Fruit fly (Drosophila melanogaster) whole organism, embryonic: Measurements from ENCODE around the gene NFAT.

Source experiments
- Atf6 ChIP-seq: fragments of 200-800 bp; sonication (Bioruptor generic); IDR thresholded peaks from 2 replicates; pipeline ENCODE4 v1.3.6; 2022; ENCODE audit warnings: missing biosample characterization, missing genetic modification characterization
- Bgb ChIP-seq: fragments of 200-800 bp; sonication (Bioruptor generic); IDR thresholded peaks from 2 replicates; pipeline ENCODE4 v1.3.6; 2022; ENCODE audit warnings: missing biosample characterization, missing genetic modification characterization; ENCODE audit not compliant: partially characterized antibody
- CG10209 ChIP-seq: fragments of 200-800 bp; sonication (Bioruptor generic); optimal IDR thresholded peaks from 3 replicates; lab custom pipeline; 2017; ENCODE audit warnings: missing biosample characterization, mild to moderate bottlenecking, missing genetic modification characterization, missing genetic modification reagents
- CG10274 ChIP-seq: fragments of 200-800 bp; sonication (Bioruptor generic); optimal IDR thresholded peaks from 3 replicates; lab custom pipeline; 2017; ENCODE audit warnings: missing biosample characterization, mild to moderate bottlenecking, missing genetic modification characterization
- CG10462 ChIP-seq: fragments of 200-800 bp; sonication (Bioruptor generic); optimal IDR thresholded peaks from 2 replicates; lab custom pipeline; 2016; ENCODE audit warnings: missing biosample characterization, missing genetic modification characterization
- CG11695 ChIP-seq: fragments of 200-800 bp; sonication (Bioruptor generic); IDR thresholded peaks from 3 replicates; pipeline ENCODE4 v1.3.6; 2022; ENCODE audit warnings: missing biosample characterization, missing genetic modification characterization
- CG13296 ChIP-seq: fragments of 200-800 bp; sonication (Bioruptor generic); optimal IDR thresholded peaks from 3 replicates; lab custom pipeline; 2018; ENCODE audit warnings: missing biosample characterization, mild to moderate bottlenecking, missing genetic modification characterization
- CG13775 ChIP-seq: fragments of 200-800 bp; sonication (Bioruptor generic); optimal IDR thresholded peaks from 3 replicates; lab custom pipeline; 2017; ENCODE audit warnings: missing biosample characterization, mild to moderate bottlenecking, missing genetic modification characterization
- CG13894 ChIP-seq: fragments of 200-800 bp; sonication (Bioruptor generic); optimal IDR thresholded peaks from 3 replicates; lab custom pipeline; 2018; ENCODE audit warnings: missing biosample characterization, mild to moderate bottlenecking, missing genetic modification characterization, moderate library complexity
- CG15514 ChIP-seq: fragments of 200-800 bp; sonication (Bioruptor generic); optimal IDR thresholded peaks from 3 replicates; lab custom pipeline; 2017; ENCODE audit warnings: missing biosample characterization, missing genetic modification characterization, mild to moderate bottlenecking, moderate library complexity, missing genetic modification reagents
- CG1603 ChIP-seq: fragments of 200-800 bp; sonication (Bioruptor generic); optimal IDR thresholded peaks from 2 replicates; lab custom pipeline; 2019; ENCODE audit warnings: missing biosample characterization, mild to moderate bottlenecking, missing genetic modification characterization, moderate library complexity
- CG17328 ChIP-seq: fragments of 200-800 bp; sonication (Bioruptor generic); IDR thresholded peaks from 2 replicates; pipeline ENCODE4 v1.3.6; 2022; ENCODE audit warnings: missing biosample characterization, missing genetic modification characterization
- CG2678 ChIP-seq: fragments of 200-800 bp; sonication (Bioruptor generic); optimal IDR thresholded peaks from 3 replicates; lab custom pipeline; 2019; ENCODE audit warnings: missing biosample characterization, mild to moderate bottlenecking, missing genetic modification characterization, moderate library complexity
- CG30403 ChIP-seq: fragments of 200-800 bp; sonication (Bioruptor generic); optimal IDR thresholded peaks from 3 replicates; lab custom pipeline; 2016; ENCODE audit warnings: missing biosample characterization, missing genetic modification characterization
- CG31388 ChIP-seq: fragments of 200-800 bp; sonication (Bioruptor generic); optimal IDR thresholded peaks from 2 replicates; lab custom pipeline; 2016; ENCODE audit warnings: missing biosample characterization, missing genetic modification characterization
- CG43689 ChIP-seq: fragments of 200-800 bp; sonication (Bioruptor generic); IDR thresholded peaks from 2 replicates; pipeline ENCODE4 v1.3.6; 2022; ENCODE audit warnings: missing biosample characterization, missing genetic modification characterization
- CG4404 ChIP-seq: fragments of 200-800 bp; sonication (Bioruptor generic); IDR thresholded peaks from 2 replicates; pipeline ENCODE4 v1.3.6; 2022; ENCODE audit warnings: missing biosample characterization, missing genetic modification characterization
- CG4707 ChIP-seq: fragments of 200-800 bp; sonication (Bioruptor generic); optimal IDR thresholded peaks from 2 replicates; lab custom pipeline; 2018; ENCODE audit warnings: missing biosample characterization, mild to moderate bottlenecking, missing genetic modification characterization, moderate library complexity
- CG6272 ChIP-seq: fragments of 200-800 bp; sonication (Bioruptor generic); IDR thresholded peaks from 2 replicates; pipeline ENCODE4 v1.3.6; 2022; ENCODE audit warnings: missing biosample characterization, missing genetic modification characterization
- CG7271 ChIP-seq: fragments of 200-800 bp; sonication (Bioruptor generic); optimal IDR thresholded peaks from 2 replicates; lab custom pipeline; 2018; ENCODE audit warnings: missing biosample characterization, mild to moderate bottlenecking, missing genetic modification characterization, moderate library complexity
- CG7357 ChIP-seq: fragments of 200-800 bp; sonication (Bioruptor generic); IDR thresholded peaks from 3 replicates; pipeline ENCODE4 v1.3.6; 2022; ENCODE audit warnings: missing biosample characterization, missing genetic modification characterization
- CG8089 ChIP-seq: fragments of 200-800 bp; sonication (Bioruptor generic); optimal IDR thresholded peaks from 3 replicates; lab custom pipeline; 2016; ENCODE audit warnings: missing biosample characterization, missing genetic modification characterization
- CG8924 ChIP-seq: fragments of 200-800 bp; optimal IDR thresholded peaks from 3 replicates; lab custom pipeline; 2019; ENCODE audit warnings: missing biosample characterization, mild to moderate bottlenecking, missing genetic modification characterization, moderate library complexity
- CG9609 ChIP-seq: fragments of 200-800 bp; sonication (Bioruptor generic); optimal IDR thresholded peaks from 3 replicates; lab custom pipeline; 2016; ENCODE audit warnings: missing biosample characterization, missing genetic modification characterization
- CG9932 ChIP-seq: fragments of 200-800 bp; sonication (Bioruptor generic); IDR thresholded peaks from 2 replicates; pipeline ENCODE4 v1.3.6; 2022; ENCODE audit warnings: missing biosample characterization, missing genetic modification characterization
- D19B ChIP-seq: fragments of 200-800 bp; sonication (Bioruptor generic); optimal IDR thresholded peaks from 2 replicates; lab custom pipeline; 2017; ENCODE audit warnings: missing biosample characterization, mild to moderate bottlenecking, missing genetic modification characterization
- Dbx ChIP-seq: fragments of 200-800 bp; sonication (Bioruptor generic); IDR thresholded peaks from 3 replicates; pipeline ENCODE4 v1.3.6; 2022; ENCODE audit warnings: missing biosample characterization, missing genetic modification characterization
- Dfd ChIP-seq, 2 experiments: fragments of >200 bp; optimal IDR thresholded peaks; 2 replicates each; lab custom pipeline; 2017; ENCODE audit warnings: missing biosample characterization in 2 of 2, missing genetic modification characterization in 2 of 2
- Doc2 ChIP-seq: fragments of 200-800 bp; sonication (Bioruptor generic); IDR thresholded peaks from 2 replicates; pipeline ENCODE4 v1.3.6; 2022; ENCODE audit warnings: missing biosample characterization, missing genetic modification characterization
- Fer1 ChIP-seq: fragments of 200-800 bp; sonication (Bioruptor generic); optimal IDR thresholded peaks from 2 replicates; lab custom pipeline; 2017; ENCODE audit warnings: missing biosample characterization, mild to moderate bottlenecking, missing genetic modification characterization
- GATAe ChIP-seq: fragments of 200-800 bp; sonication (Bioruptor generic); conservative IDR thresholded peaks from 2 replicates; pipeline ENCODE4 v1.3.6; 2022; ENCODE audit warnings: missing biosample characterization, missing genetic modification characterization
- Hmr ChIP-seq: fragments of 200-800 bp; sonication (Bioruptor generic); optimal IDR thresholded peaks from 3 replicates; lab custom pipeline; 2017; ENCODE audit warnings: mild to moderate bottlenecking, missing biosample characterization, missing genetic modification reagents, missing genetic modification characterization
- Med ChIP-seq: fragments of 200-800 bp; sonication (Bioruptor generic); peaks from one replicate; lab custom pipeline; 2016; ENCODE audit warnings: missing biosample characterization, missing genetic modification characterization, mild to moderate bottlenecking, inconsistent platforms, moderate library complexity
- Rfx ChIP-seq: fragments of 200-800 bp; sonication (Bioruptor generic); IDR thresholded peaks from 2 replicates; pipeline ENCODE4 v1.3.6; 2022; ENCODE audit warnings: missing biosample characterization, missing genetic modification characterization
- Tbp ChIP-seq: fragments of >200 bp; optimal IDR thresholded peaks from 2 replicates; lab custom pipeline; 2018; ENCODE audit warnings: missing biosample characterization, missing genetic modification characterization
- Vsx1 ChIP-seq: fragments of 200-800 bp; sonication (Bioruptor generic); optimal IDR thresholded peaks from 2 replicates; lab custom pipeline; 2017; ENCODE audit warnings: missing biosample characterization, mild to moderate bottlenecking, missing genetic modification characterization, missing genetic modification reagents
- Xrp1 ChIP-seq: fragments of 200-800 bp; sonication (Bioruptor generic); IDR thresholded peaks from 2 replicates; pipeline ENCODE4 v1.3.6; 2022; ENCODE audit warnings: missing biosample characterization, missing genetic modification characterization
- dmrt11E ChIP-seq: fragments of 200-800 bp; sonication (Bioruptor generic); optimal IDR thresholded peaks from 3 replicates; lab custom pipeline; 2018; ENCODE audit warnings: missing biosample characterization, mild to moderate bottlenecking, missing genetic modification characterization, moderate library complexity
- fd64A ChIP-seq: fragments of 200-800 bp; sonication (Bioruptor generic); optimal IDR thresholded peaks from 3 replicates; lab custom pipeline; 2018; ENCODE audit warnings: missing biosample characterization, mild to moderate bottlenecking, missing genetic modification characterization
- gce ChIP-seq: fragments of 200-800 bp; sonication (Bioruptor generic); IDR thresholded peaks from 3 replicates; pipeline ENCODE4 v1.3.6; 2022; ENCODE audit warnings: missing biosample characterization, missing genetic modification characterization
- inv ChIP-seq: fragments of 200-800 bp; sonication (Bioruptor generic); IDR thresholded peaks from 2 replicates; pipeline ENCODE4 v1.3.6; 2022; ENCODE audit warnings: missing biosample characterization, missing genetic modification characterization; ENCODE audit not compliant: partially characterized antibody
- jigr1 ChIP-seq: fragments of 200-800 bp; sonication (Bioruptor generic); IDR thresholded peaks from 3 replicates; pipeline ENCODE4 v1.3.6; 2022; ENCODE audit warnings: missing biosample characterization, missing genetic modification characterization
- jing ChIP-seq: fragments of 200-800 bp; sonication (Bioruptor generic); optimal IDR thresholded peaks from 2 replicates; lab custom pipeline; 2018; ENCODE audit warnings: missing biosample characterization, mild to moderate bottlenecking, missing genetic modification characterization
- jumu ChIP-seq: fragments of 200-800 bp; sonication (Bioruptor generic); optimal IDR thresholded peaks from 3 replicates; lab custom pipeline; 2016; ENCODE audit warnings: missing biosample characterization, missing genetic modification characterization
- peb ChIP-seq: fragments of 200-800 bp; sonication (Bioruptor generic); IDR thresholded peaks from 2 replicates; pipeline ENCODE4 v1.3.6; 2022; ENCODE audit warnings: missing biosample characterization, missing genetic modification characterization
- pho ChIP-seq: fragments of 200-800 bp; sonication (Bioruptor generic); optimal IDR thresholded peaks from 2 replicates; lab custom pipeline; 2016; ENCODE audit warnings: missing biosample characterization, missing genetic modification characterization
- scrt ChIP-seq: fragments of 200-800 bp; sonication (Bioruptor generic); optimal IDR thresholded peaks from 2 replicates; lab custom pipeline; 2018; ENCODE audit warnings: missing biosample characterization, mild to moderate bottlenecking, missing genetic modification characterization, moderate library complexity
- tup ChIP-seq: fragments of 200-800 bp; sonication (Bioruptor generic); optimal IDR thresholded peaks from 2 replicates; lab custom pipeline; 2016; ENCODE audit warnings: missing biosample characterization, mild to moderate bottlenecking, missing genetic modification characterization, moderate library complexity
- twi ChIP-seq: fragments of 200-800 bp; optimal IDR thresholded peaks from 2 replicates; lab custom pipeline; 2019; ENCODE audit warnings: missing biosample characterization, mild to moderate bottlenecking, missing genetic modification characterization, moderate library complexity
- zf30C ChIP-seq: fragments of 200-800 bp; sonication (Bioruptor generic); optimal IDR thresholded peaks from 3 replicates; lab custom pipeline; 2018; ENCODE audit warnings: missing biosample characterization, mild to moderate bottlenecking, missing genetic modification characterization
- zfh2 ChIP-seq: fragments of 200-800 bp; sonication (Bioruptor generic); optimal IDR thresholded peaks from 2 replicates; lab custom pipeline; 2016; ENCODE audit warnings: missing biosample characterization, missing genetic modification characterization

The NFAT gene

DNA sequence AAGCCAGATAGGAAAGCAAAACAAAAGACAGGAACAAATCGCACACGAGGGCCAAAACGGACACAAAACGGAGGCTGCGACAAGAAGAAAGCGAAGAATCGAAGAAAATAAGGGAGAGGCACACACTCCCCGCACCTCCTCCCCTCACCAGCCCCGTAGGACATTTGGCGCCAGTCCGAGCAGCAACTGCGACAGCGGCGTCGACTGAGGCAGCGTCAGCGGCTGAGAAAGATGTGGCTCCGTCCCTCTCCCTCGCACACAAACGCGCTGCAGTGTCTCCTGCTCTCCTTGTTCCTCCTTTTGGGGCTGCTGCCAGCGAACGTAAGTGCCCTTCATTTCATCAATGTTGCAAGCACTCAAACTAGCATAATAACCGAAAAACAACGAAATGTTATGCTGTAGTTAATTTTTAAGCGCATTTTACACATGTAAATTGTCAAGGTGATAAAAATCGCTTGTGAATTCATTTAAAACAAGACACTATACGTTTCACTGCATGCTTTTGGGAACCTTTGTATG lies 45.8 kb downstream of the NFAT start (continued):
- TF ChIP-seq jumu (GFP tag; lab: Kevin White, UChicago): no peak
- TF ChIP-seq Dbx (GFP tag; lab: Robert Waterston, UW): no peak
- no peak for TF ChIP-seq CG7357
- no peak for TF ChIP-seq CG8089 (GFP tag; lab: Kevin White, UChicago)
- TF ChIP-seq CG9609 (GFP tag; lab: Kevin White, UChicago): no peak
- no peak for TF ChIP-seq CG17328 (GFP tag; lab: Robert Waterston, UW)
- no peak for TF ChIP-seq Tbp (GFP tag; lab: Kevin White, UChicago)
- no peak for TF ChIP-seq CG4707
- TF ChIP-seq CG4404: no peak
- no peak for TF ChIP-seq Doc2 (GFP tag; lab: Robert Waterston, UW)
- TF ChIP-seq fd64A (GFP tag; lab: Kevin White, UChicago): no peak
- no peak for TF ChIP-seq twi
- no peak for TF ChIP-seq CG1603 (tag; lab: Kevin White, UChicago)
- no peak for TF ChIP-seq Xrp1 (GFP tag; lab: Robert Waterston, UW)
- TF ChIP-seq CG6272 (GFP tag; lab: Robert Waterston, UW): no peak
- no peak for TF ChIP-seq peb (GFP tag; lab: Robert Waterston, UW)
- TF ChIP-seq CG11695: no peak
- no peak for TF ChIP-seq jing (GFP tag; lab: Kevin White, UChicago)
- no peak for TF ChIP-seq CG43689 (GFP tag; lab: Robert Waterston, UW)
- no peak for TF ChIP-seq CG7271
- no peak for TF ChIP-seq Atf6 (GFP tag; lab: Robert Waterston, UW)
- no peak for TF ChIP-seq Dfd (GFP tag; optimal IDR thresholded peaks at IDR 0.05; lab: Kevin White, UChicago)
- TF ChIP-seq CG31388 (GFP tag; lab: Kevin White, UChicago): no peak

DNA sequence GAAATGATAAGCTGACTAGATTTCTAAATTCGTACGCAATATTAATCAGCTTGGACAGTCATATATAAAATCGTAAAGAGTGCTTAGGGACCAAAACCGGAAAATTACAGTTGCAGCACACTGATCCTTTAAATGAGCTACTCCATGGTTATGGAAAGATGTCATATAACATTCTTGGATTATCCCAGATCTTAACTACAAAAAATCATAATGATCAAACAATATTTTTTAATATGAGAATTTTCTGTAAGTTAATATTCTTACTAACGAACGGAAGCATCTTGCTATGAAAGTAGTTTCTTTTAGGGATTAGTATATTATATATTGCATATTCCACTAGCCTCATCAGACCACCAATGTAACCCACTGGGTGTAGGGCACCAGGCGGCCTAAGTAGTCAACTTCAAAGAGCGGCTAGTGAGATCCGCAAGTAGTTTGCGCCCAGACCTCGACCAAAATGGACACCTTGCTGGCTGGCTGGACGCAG lies 52.0 kb downstream of the NFAT start, which contains the start of gene CG11162:
Gene CG11162, plus strand, starts transcription at position 437 of the 487 bp plus-strand sequence.
- TF ChIP-seq pho (GFP tag; lab: Kevin White, UChicago): peak; percentile 27
- peak; percentile 93 for TF ChIP-seq CG10274 (GFP tag; lab: Kevin White, UChicago)
- no peak for TF ChIP-seq CG10462 (GFP tag; lab: Kevin White, UChicago)
- no peak for TF ChIP-seq inv (GFP tag; lab: Robert Waterston, UW)
- TF ChIP-seq CG30403 (GFP tag; lab: Kevin White, UChicago): peak; percentile 41
- no peak for TF ChIP-seq Vsx1
- peak; percentile 23 for TF ChIP-seq CG13775
- TF ChIP-seq CG15514 (GFP tag; lab: Kevin White, UChicago): peak; percentile 2
- peak; percentile 2 for TF ChIP-seq CG8924 (tag; lab: Kevin White, UChicago)
- no peak for TF ChIP-seq gce (GFP tag; lab: Robert Waterston, UW)
- TF ChIP-seq CG2678 (tag; lab: Kevin White, UChicago): peak; percentile 77
- TF ChIP-seq Med (GFP tag; lab: Kevin White, UChicago): peak; percentile 49
- no peak for TF ChIP-seq Bgb
- no peak for TF ChIP-seq GATAe (GFP tag; lab: Robert Waterston, UW)
- peak; percentile 4 for TF ChIP-seq CG13296
- peak; percentile 39 for TF ChIP-seq CG13894
- peak; percentile 68 for TF ChIP-seq Hmr (GFP tag; lab: Kevin White, UChicago)
- no peak for TF ChIP-seq tup (GFP tag; lab: Kevin White, UChicago)
- no peak for TF ChIP-seq zf30C
- TF ChIP-seq scrt: peak; percentile 38
- peak; percentile 49 for TF ChIP-seq zfh2 (GFP tag; lab: Kevin White, UChicago)
- TF ChIP-seq D19B: peak; percentile 52
- no peak for TF ChIP-seq dmrt11E (tag; lab: Kevin White, UChicago)
- TF ChIP-seq CG9932 (GFP tag; lab: Robert Waterston, UW): peak; percentile 40
- TF ChIP-seq jigr1 (GFP tag; lab: Robert Waterston, UW): no peak
- TF ChIP-seq Rfx (GFP tag; lab: Robert Waterston, UW): no peak; the same call in 1 of the 2 replicates
- TF ChIP-seq CG10209 (GFP tag; lab: Kevin White, UChicago): peak; percentile 12
- TF ChIP-seq Fer1 (GFP tag; lab: Kevin White, UChicago): peak; percentile 63
